Worm (Caenorhabditis elegans) whole organism, L1 larva: Measurements from ENCODE around the gene trf-1.

Source experiments
- C04F5.9 ChIP-seq: sonication (generic microtip); optimal IDR thresholded peaks from 2 replicates; lab custom pipeline; 2016; ENCODE audit warnings: missing genetic modification characterization, missing compliant biosample characterization
- alr-1 ChIP-seq: fragments of 200-800 bp; sonication (Bioruptor generic); optimal IDR thresholded peaks from 2 replicates; lab custom pipeline; 2018; ENCODE audit warnings: borderline replicate concordance, mild to moderate bottlenecking, missing genetic modification characterization, missing compliant biosample characterization
- aly-2 ChIP-seq: fragments of 150-350 bp; optimal IDR thresholded peaks from 2 replicates; lab custom pipeline; 2014; ENCODE audit warnings: missing biosample characterization, missing genetic modification characterization
- blmp-1 ChIP-seq: fragments of 150-350 bp; optimal IDR thresholded peaks from 2 replicates; lab custom pipeline; 2014; ENCODE audit warnings: missing biosample characterization, missing genetic modification characterization
- ceh-8 ChIP-seq: fragments of 200-800 bp; sonication (Bioruptor generic); optimal IDR thresholded peaks from 2 replicates; lab custom pipeline; 2018; ENCODE audit warnings: mild to moderate bottlenecking, missing genetic modification characterization, moderate library complexity, missing compliant biosample characterization
- ceh-82 ChIP-seq, 3 experiments: fragments of 150-350 bp in 1 of 3; sonication (generic microtip) in 2 of 3; optimal IDR thresholded peaks; 2 replicates each; lab custom pipeline; 2014 to 2017; ENCODE audit warnings: missing biosample characterization in 3 of 3, missing genetic modification characterization in 3 of 3
- ceh-88 ChIP-seq: fragments of 200-800 bp; sonication (Bioruptor generic); IDR thresholded peaks from 2 replicates; pipeline ENCODE4 v1.3.6; 2022; ENCODE audit warnings: missing genetic modification characterization, missing compliant biosample characterization
- efl-1 ChIP-seq, 4 experiments: fragments of 150-350 bp; optimal IDR thresholded peaks in 3 of 4; peaks in 1 of 4; 1 replicate in 1 of 4; 2 replicates in 3 of 4; lab custom pipeline; 2014; ENCODE audit warnings: missing biosample characterization in 2 of 4, missing genetic modification characterization in 2 of 4, missing genetic modification reagents in 2 of 4
- egl-13 ChIP-seq: sonication (generic microtip); optimal IDR thresholded peaks from 2 replicates; lab custom pipeline; 2016; ENCODE audit warnings: missing genotype, missing genetic modification reagents, missing genetic modification characterization, missing compliant biosample characterization
- elt-2 ChIP-seq: sonication (generic microtip); optimal IDR thresholded peaks from 2 replicates; lab custom pipeline; 2016; ENCODE audit warnings: missing genetic modification characterization, mild to moderate bottlenecking, inconsistent platforms, missing compliant biosample characterization, missing genetic modification reagents
- ets-5 ChIP-seq: fragments of 200-800 bp; sonication (Bioruptor generic); IDR thresholded peaks from 2 replicates; pipeline ENCODE4 v1.3.6; 2022; ENCODE audit warnings: missing genetic modification characterization, missing compliant biosample characterization
- fkh-8 ChIP-seq: sonication (generic microtip); optimal IDR thresholded peaks from 2 replicates; lab custom pipeline; 2016; ENCODE audit warnings: mild to moderate bottlenecking, missing genetic modification characterization, missing compliant biosample characterization
- fos-1 ChIP-seq: fragments of 150-350 bp; optimal IDR thresholded peaks from 2 replicates; lab custom pipeline; 2014; ENCODE audit warnings: missing biosample characterization, missing genetic modification characterization
- grh-1 ChIP-seq: fragments of 200-800 bp; sonication (Bioruptor generic); IDR thresholded peaks from 2 replicates; pipeline ENCODE4 v1.3.6; 2022; ENCODE audit warnings: missing genetic modification reagents, missing genetic modification characterization, missing compliant biosample characterization
- hlh-4 ChIP-seq: sonication (generic microtip); optimal IDR thresholded peaks from 2 replicates; lab custom pipeline; 2016; ENCODE audit warnings: mild to moderate bottlenecking, missing genetic modification characterization, missing compliant biosample characterization
- irx-1 ChIP-seq: sonication (generic microtip); optimal IDR thresholded peaks from 2 replicates; lab custom pipeline; 2016; ENCODE audit warnings: missing genetic modification characterization, missing compliant biosample characterization
- lin-15B ChIP-seq: fragments of 150-350 bp; sonication (generic microtip); optimal IDR thresholded peaks from 3 replicates; lab custom pipeline; 2014; ENCODE audit warnings: missing biosample characterization, missing genetic modification characterization
- lin-39 ChIP-seq: fragments of 150-350 bp; optimal IDR thresholded peaks from 2 replicates; lab custom pipeline; 2014; ENCODE audit warnings: missing biosample characterization, missing genetic modification reagents, missing genetic modification characterization
- mdl-1 ChIP-seq, 2 experiments: fragments of 150-350 bp; optimal IDR thresholded peaks; 2 replicates each; lab custom pipeline; 2014 to 2017; ENCODE audit warnings: missing biosample characterization in 2 of 2, missing genetic modification characterization in 2 of 2, inconsistent platforms in 1 of 2
- mef-2 ChIP-seq: fragments of 150-350 bp; optimal IDR thresholded peaks from 2 replicates; lab custom pipeline; 2014; ENCODE audit warnings: missing biosample characterization, missing genetic modification characterization
- nhr-11 ChIP-seq: fragments of 150-350 bp; optimal IDR thresholded peaks from 2 replicates; lab custom pipeline; 2014; ENCODE audit warnings: missing biosample characterization, missing genetic modification characterization
- nhr-237 ChIP-seq: fragments of 150-350 bp; optimal IDR thresholded peaks from 2 replicates; lab custom pipeline; 2014; ENCODE audit warnings: missing biosample characterization, missing genetic modification characterization
- nhr-71 ChIP-seq: sonication (generic microtip); optimal IDR thresholded peaks from 2 replicates; lab custom pipeline; 2016; ENCODE audit warnings: mild to moderate bottlenecking, missing genetic modification characterization, moderate library complexity, missing compliant biosample characterization
- nhr-76 ChIP-seq: sonication (generic microtip); optimal IDR thresholded peaks from 2 replicates; lab custom pipeline; 2017; ENCODE audit warnings: missing biosample characterization, missing genetic modification characterization
- nhr-77 ChIP-seq: fragments of 150-350 bp; optimal IDR thresholded peaks from 2 replicates; lab custom pipeline; 2014; ENCODE audit warnings: missing biosample characterization, missing genetic modification characterization
- nhr-85 ChIP-seq: sonication (generic microtip); peaks from one replicate; lab custom pipeline; 2016; ENCODE audit warnings: missing genetic modification characterization, inconsistent platforms, missing compliant biosample characterization
- pag-3 ChIP-seq: sonication (generic microtip); optimal IDR thresholded peaks from 2 replicates; lab custom pipeline; 2017; ENCODE audit warnings: missing genetic modification characterization, mild to moderate bottlenecking, missing compliant biosample characterization, antibody characterized with exemption, borderline replicate concordance; ENCODE audit not compliant: insufficient read depth
- pqm-1 ChIP-seq: sonication (generic microtip); optimal IDR thresholded peaks from 3 replicates; lab custom pipeline; 2017; ENCODE audit warnings: missing biosample characterization, missing genetic modification characterization
- sox-4 ChIP-seq: sonication (generic microtip); optimal IDR thresholded peaks from 2 replicates; lab custom pipeline; 2016; ENCODE audit warnings: missing genetic modification characterization, missing compliant biosample characterization
- tbx-2 ChIP-seq: sonication (generic microtip); optimal IDR thresholded peaks from 2 replicates; lab custom pipeline; 2016; ENCODE audit warnings: missing genetic modification characterization, missing compliant biosample characterization
- unc-86 ChIP-seq: sonication (generic microtip); optimal IDR thresholded peaks from 2 replicates; lab custom pipeline; 2016; ENCODE audit warnings: missing genetic modification characterization, missing compliant biosample characterization
- unc-98 ChIP-seq: fragments of 200-800 bp; sonication (Bioruptor generic); IDR thresholded peaks from 2 replicates; pipeline ENCODE4 v1.3.6; 2022; ENCODE audit warnings: missing genetic modification characterization, missing compliant biosample characterization
- xbp-1 ChIP-seq: sonication (generic microtip); optimal IDR thresholded peaks from 2 replicates; lab custom pipeline; 2016; ENCODE audit warnings: missing genetic modification characterization, missing compliant biosample characterization

Gene trf-1

DNA sequence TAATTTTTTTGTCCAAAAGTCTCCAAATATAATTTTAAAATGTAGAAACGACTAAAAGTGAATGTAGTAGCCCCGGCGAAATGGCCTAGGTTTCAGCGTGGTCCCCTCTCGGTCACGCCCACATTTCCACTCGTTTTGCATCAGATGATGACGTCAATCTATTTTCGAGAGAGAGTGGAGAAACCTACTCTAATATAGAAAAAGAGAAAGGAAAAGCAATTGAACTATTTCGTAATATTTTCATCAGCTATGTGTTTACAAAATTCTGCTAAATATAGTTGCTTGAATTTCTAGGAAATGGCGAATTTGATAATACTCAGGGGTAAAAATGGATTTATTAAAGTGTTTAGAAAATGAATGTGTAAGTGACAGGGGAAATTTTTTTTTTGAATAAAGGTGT is 25.6 kb downstream of the trf-1 start (continued):
- TF ChIP-seq grh-1 (GFP tag; lab: Robert Waterston, UW) (no peak), blmp-1 (peak; percentile 10), mdl-1 (tag; optimal IDR thresholded peaks at IDR 0.05; lab: Kevin White, UChicago) (no peak), xbp-1 (tag; lab: Kevin White, UChicago) (peak; percentile 22), elt-2 (tag; lab: Kevin White, UChicago) (no peak), hlh-4 (no peak), pqm-1 (no peak), nhr-71 (tag; lab: Kevin White, UChicago) (peak; percentile 73), nhr-76 (tag; lab: Kevin White, UChicago) (no peak), fos-1 (tag; lab: Kevin White, UChicago) (no peak), nhr-11 (tag; lab: Kevin White, UChicago) (no peak), C04F5.9 (tag; lab: Kevin White, UChicago) (no peak), sox-4 (tag; lab: Kevin White, UChicago) (no peak), irx-1 (tag; lab: Kevin White, UChicago) (no peak), lin-39 (tag; lab: Kevin White, UChicago) (no peak), unc-86 (tag; lab: Kevin White, UChicago) (no peak), aly-2 (tag; lab: Kevin White, UChicago) (no peak), nhr-77 (tag; lab: Kevin White, UChicago) (no peak), egl-13 (tag; lab: Kevin White, UChicago) (peak; percentile 51)

DNA sequence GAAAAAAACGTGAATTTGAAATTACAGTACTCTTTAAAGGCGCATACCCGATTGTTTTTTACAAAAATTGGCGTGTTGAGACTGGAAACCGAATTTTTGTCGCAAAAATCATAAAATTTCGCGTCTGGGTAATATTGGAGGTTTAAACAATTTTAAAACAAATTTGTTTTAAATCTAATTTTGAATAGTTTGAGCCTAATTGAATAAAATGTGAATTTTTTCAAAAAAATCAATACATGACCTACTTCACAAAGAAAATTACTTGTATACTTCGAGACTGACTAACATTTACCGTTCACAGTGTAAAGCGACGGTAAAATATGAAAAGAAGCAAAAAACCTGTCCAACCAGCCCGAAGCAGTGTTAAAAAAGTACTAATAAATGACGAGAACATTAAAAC is 27.0 kb downstream of the trf-1 start:
- TF ChIP-seq ets-5 (GFP tag; lab: Robert Waterston, UW) = no peak
- no peak for TF ChIP-seq ceh-8 (GFP tag; lab: Kevin White, UChicago)
- no peak for TF ChIP-seq pag-3 (tag; lab: Kevin White, UChicago)
- no peak for TF ChIP-seq alr-1
- no peak for TF ChIP-seq xbp-1 (tag; lab: Kevin White, UChicago)
- no peak for TF ChIP-seq nhr-237 (tag; lab: Kevin White, UChicago)
- no peak for TF ChIP-seq ceh-82 (tag; optimal IDR thresholded peaks at IDR 0.05; lab: Kevin White, UChicago)
- TF ChIP-seq nhr-77 (tag; lab: Kevin White, UChicago) = no peak
- no peak for TF ChIP-seq tbx-2 (tag; lab: Kevin White, UChicago)
- no peak for TF ChIP-seq hlh-4
- TF ChIP-seq mef-2 = no peak
- TF ChIP-seq fkh-8 = no peak
- TF ChIP-seq blmp-1 = no peak

- TF ChIP-seq unc-86 (tag; lab: Kevin White, UChicago) = no peak
- TF ChIP-seq nhr-76 (tag; lab: Kevin White, UChicago) = no peak
Observed at ce11 chrIII:13458978-13459596, 28.8 kb downstream of the trf-1 start, which contains the start of gene tag-164. Gene tag-164, plus strand, starts transcription at chrIII:13459546.

DNA sequence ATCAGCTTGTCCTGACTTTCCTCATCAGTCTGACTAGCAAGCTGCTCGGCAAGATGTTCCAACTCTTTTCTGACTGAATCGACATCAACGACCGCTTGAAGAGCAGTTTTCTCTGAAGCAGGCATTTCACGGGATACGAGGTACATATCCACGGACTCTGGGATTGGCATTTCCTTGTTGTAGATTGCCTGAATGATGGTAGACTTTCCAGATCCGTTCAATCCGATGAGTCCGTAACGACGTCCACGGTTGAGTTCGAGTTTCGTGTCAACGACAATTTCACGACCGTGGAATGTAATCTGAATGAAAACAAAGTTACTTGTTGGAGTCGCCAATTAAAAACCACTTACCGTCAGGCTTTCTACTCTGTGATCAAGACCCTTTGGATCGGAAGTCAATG is 31.3 kb downstream of the trf-1 start:
- no peak for TF ChIP-seq unc-98 (GFP tag; lab: Robert Waterston, UW)
- peak; percentile 67 for TF ChIP-seq nhr-85 (tag; lab: Kevin White, UChicago)
- TF ChIP-seq efl-1 (optimal IDR thresholded peaks at IDR 0.05; lab: Kevin White, UChicago) = no peak
- TF ChIP-seq efl-1 (GFP tag; optimal IDR thresholded peaks at IDR 0.05 in 1 of 2; lab: Kevin White, UChicago) = peak in 1 of 2 experiments; percentile 61

DNA sequence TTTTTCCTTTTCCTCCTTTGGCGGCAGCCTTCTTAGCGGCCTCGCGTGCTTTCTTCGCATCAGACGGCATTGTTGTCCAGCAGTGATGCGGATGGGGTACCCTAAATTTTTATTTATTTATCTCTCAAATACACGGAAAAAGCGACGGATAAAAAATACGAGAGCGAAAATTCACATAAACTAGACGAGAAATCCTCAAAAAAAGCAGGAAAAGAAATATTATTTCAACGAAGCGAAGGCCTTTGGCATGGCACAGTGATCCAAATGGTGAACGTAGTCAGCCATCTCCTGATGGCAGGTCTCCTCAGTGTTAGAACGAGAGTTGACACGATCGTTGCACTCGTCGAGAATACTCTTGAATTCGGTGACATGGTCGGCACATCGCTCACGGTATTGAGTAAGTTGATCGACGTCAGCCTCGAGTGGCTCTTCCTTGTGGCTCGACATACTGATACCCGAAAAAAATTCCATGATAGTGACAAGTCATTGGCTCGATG is 31.9 kb downstream of the trf-1 start, which contains the start of the genes abcf-2 and T27E9.2:
Gene abcf-2 (minus strand): TSS at position 101 of the 497 bp plus-strand sequence.
Gene T27E9.2 (minus strand): TSS at position 447 of the 497 bp plus-strand sequence.
- TF ChIP-seq efl-1 (optimal IDR thresholded peaks at IDR 0.05; lab: Kevin White, UChicago) = no peak
- peak in 1 of 2 experiments; percentile 86 for TF ChIP-seq efl-1 (GFP tag; optimal IDR thresholded peaks at IDR 0.05 in 1 of 2; lab: Kevin White, UChicago)
- TF ChIP-seq egl-13 (tag; lab: Kevin White, UChicago) = no peak
- TF ChIP-seq ceh-88 (GFP tag; lab: Robert Waterston, UW) = no peak
- no peak for TF ChIP-seq lin-15B
